Worm (Caenorhabditis elegans): ENCODE data around the gene ver-3.

- TF ChIP-seq klf-2 (GFP tag; conservative IDR thresholded peaks at IDR 0.05) (no peak), cog-1 (tag; optimal IDR thresholded peaks at IDR 0.05) (no peak), flt-1 (GFP tag; IDR thresholded peaks at IDR 0.05) (no peak), T22C8.4 (GFP tag; IDR thresholded peaks at IDR 0.05) (no peak), ref-1 (GFP tag; conservative IDR thresholded peaks at IDR 0.05) (no peak), med-1 (GFP tag; optimal IDR thresholded peaks at IDR 0.05; ENCODE audit: insufficient read depth) (no peak), ztf-29 (GFP tag; IDR thresholded peaks at IDR 0.05) (no peak), ztf-23 (GFP tag; IDR thresholded peaks at IDR 0.05) (no peak), tab-1 (GFP tag; IDR thresholded peaks at IDR 0.05) (no peak)
Observed at ce11 chrX:10959136-10959535, 33.1 kb upstream of the ver-3 start, which contains the start of gene K09C8.2.
